Fruit fly (Drosophila melanogaster) whole organism, wandering third instar larva: Measurements from ENCODE around the gene Lectin-galC1.
A peak's percentile ranks its signal among the peaks of the same experiment; 100 is the strongest.

Source experiments
- Abd-B ChIP-seq: fragments of >200 bp; optimal IDR thresholded peaks from 2 replicates; lab custom pipeline; 2017; ENCODE audit warnings: missing biosample characterization, missing genetic modification characterization
- CG32264 ChIP-seq: fragments of 200-800 bp; sonication (Bioruptor generic); optimal IDR thresholded peaks from 2 replicates; lab custom pipeline; 2016; ENCODE audit warnings: missing biosample characterization, missing genetic modification characterization
- CrebA ChIP-seq: fragments of 200-800 bp; sonication (Bioruptor generic); optimal IDR thresholded peaks from 2 replicates; lab custom pipeline; 2016; ENCODE audit warnings: missing biosample characterization, mild to moderate bottlenecking, missing genetic modification characterization, borderline replicate concordance
- Dfd ChIP-seq: fragments of >200 bp; optimal IDR thresholded peaks from 2 replicates; lab custom pipeline; 2017; ENCODE audit warnings: missing biosample characterization, missing genetic modification characterization
- Dif ChIP-seq: fragments of 200-275, 200-300 bp; sonication (Bioruptor generic); optimal IDR thresholded peaks from 2 replicates; lab custom pipeline; 2018; ENCODE audit warnings: missing biosample characterization, missing genetic modification characterization; ENCODE audit not compliant: partially characterized antibody
- HLH106 ChIP-seq: fragments of 200-800 bp; optimal IDR thresholded peaks from 3 replicates; lab custom pipeline; 2019; ENCODE audit warnings: missing biosample characterization, mild to moderate bottlenecking, missing genetic modification characterization, moderate library complexity
- Hnf4 ChIP-seq: fragments of 200-800 bp; sonication (Bioruptor generic); optimal IDR thresholded peaks from 2 replicates; lab custom pipeline; 2016; ENCODE audit warnings: missing biosample characterization, mild to moderate bottlenecking, missing genetic modification characterization
- Hr78 ChIP-seq: fragments of >200 bp; optimal IDR thresholded peaks from 2 replicates; lab custom pipeline; 2017; ENCODE audit warnings: missing biosample characterization, missing genetic modification characterization
- Hr83 ChIP-seq: fragments of 200-300 bp; sonication (Bioruptor generic); optimal IDR thresholded peaks from 2 replicates; lab custom pipeline; 2016; ENCODE audit warnings: missing biosample characterization, mild to moderate bottlenecking, missing genetic modification characterization, moderate library complexity; ENCODE audit not compliant: poor library complexity, severe bottlenecking
- Jra ChIP-seq: sonication (Bioruptor generic); optimal IDR thresholded peaks from 2 replicates; lab custom pipeline; 2016; ENCODE audit warnings: missing biosample characterization, missing genetic modification characterization
- Mio ChIP-seq: sonication (Bioruptor generic); optimal IDR thresholded peaks from 2 replicates; lab custom pipeline; 2016; ENCODE audit warnings: missing biosample characterization, missing genetic modification characterization
- Myc ChIP-seq: fragments of >200 bp; optimal IDR thresholded peaks from 2 replicates; lab custom pipeline; 2017
- N ChIP-seq: fragments of >200 bp; optimal IDR thresholded peaks from 2 replicates; lab custom pipeline; 2018; ENCODE audit warnings: missing biosample characterization, missing external identifiers, missing genetic modification characterization
- OdsH ChIP-seq: fragments of 200-800 bp; sonication (Bioruptor generic); optimal IDR thresholded peaks from 2 replicates; lab custom pipeline; 2016; ENCODE audit warnings: missing biosample characterization, mild to moderate bottlenecking, missing genetic modification characterization
- Rel ChIP-seq, 2 experiments: fragments of 200-800 bp; sonication (Bioruptor generic) in 1 of 2; optimal IDR thresholded peaks; 2 replicates in 1 of 2; 3 replicates in 1 of 2; lab custom pipeline; 2016 to 2019; ENCODE audit warnings: mild to moderate bottlenecking in 2 of 2, missing biosample characterization in 2 of 2, missing genetic modification characterization in 2 of 2, moderate library complexity in 1 of 2
- Sp1 ChIP-seq: fragments of 200-800 bp; sonication (Bioruptor generic); optimal IDR thresholded peaks from 3 replicates; lab custom pipeline; 2019; ENCODE audit warnings: missing biosample characterization, mild to moderate bottlenecking, missing genetic modification characterization, moderate library complexity
- Vsx2 ChIP-seq: fragments of 200-300, 225-300 bp; sonication (Bioruptor generic); optimal IDR thresholded peaks from 2 replicates; lab custom pipeline; 2018; ENCODE audit warnings: missing biosample characterization, missing genetic modification characterization; ENCODE audit not compliant: partially characterized antibody
- br ChIP-seq: fragments of 200-800 bp; sonication (Bioruptor generic); optimal IDR thresholded peaks from 2 replicates; lab custom pipeline; 2016; ENCODE audit warnings: missing biosample characterization, missing genetic modification characterization
- brk ChIP-seq: fragments of 200-800 bp; sonication (Bioruptor generic); optimal IDR thresholded peaks from 2 replicates; lab custom pipeline; 2016; ENCODE audit warnings: missing biosample characterization, mild to moderate bottlenecking, missing genetic modification characterization
- dmrt93B ChIP-seq: fragments of 200-800 bp; sonication (Bioruptor generic); optimal IDR thresholded peaks from 2 replicates; lab custom pipeline; 2018; ENCODE audit warnings: missing biosample characterization, mild to moderate bottlenecking, missing genetic modification characterization
- dsf ChIP-seq: sonication (Bioruptor generic); optimal IDR thresholded peaks from 2 replicates; lab custom pipeline; 2016; ENCODE audit warnings: missing biosample characterization, missing genetic modification characterization, borderline replicate concordance
- ey ChIP-seq: fragments of 200-800 bp; sonication (Bioruptor generic); optimal IDR thresholded peaks from 2 replicates; lab custom pipeline; 2016; ENCODE audit warnings: missing biosample characterization, missing genetic modification characterization
- foxo ChIP-seq, 2 experiments: fragments of 200-800 bp; sonication (Bioruptor generic); optimal IDR thresholded peaks; 2 replicates in 1 of 2; 3 replicates in 1 of 2; lab custom pipeline; 2016 to 2017; ENCODE audit warnings: missing biosample characterization in 2 of 2, missing genetic modification characterization in 2 of 2
- h ChIP-seq: fragments of 200-800 bp; sonication (Bioruptor generic); optimal IDR thresholded peaks from 3 replicates; lab custom pipeline; 2016; ENCODE audit warnings: missing biosample characterization, mild to moderate bottlenecking, missing genetic modification characterization
- jim ChIP-seq: fragments of 175-275, 200-325 bp; sonication (Bioruptor generic); optimal IDR thresholded peaks from 2 replicates; lab custom pipeline; 2016; ENCODE audit warnings: missing biosample characterization, mild to moderate bottlenecking, missing genetic modification characterization
- lola ChIP-seq: fragments of >200 bp; optimal IDR thresholded peaks from 2 replicates; lab custom pipeline; 2017; ENCODE audit warnings: missing biosample characterization, missing genetic modification characterization
- pan ChIP-seq: fragments of >200 bp; optimal IDR thresholded peaks from 2 replicates; lab custom pipeline; 2017
- psq ChIP-seq: fragments of 200-800 bp; sonication (Bioruptor generic); optimal IDR thresholded peaks from 3 replicates; lab custom pipeline; 2017; ENCODE audit warnings: missing biosample characterization, mild to moderate bottlenecking, missing genetic modification characterization, moderate library complexity
- rgr ChIP-seq: fragments of 200-800 bp; sonication (Bioruptor generic); optimal IDR thresholded peaks from 3 replicates; lab custom pipeline; 2016; ENCODE audit warnings: missing biosample characterization, mild to moderate bottlenecking, missing genetic modification characterization
- sage ChIP-seq: fragments of 200-800 bp; sonication (Bioruptor generic); optimal IDR thresholded peaks from 2 replicates; lab custom pipeline; 2016; ENCODE audit warnings: missing biosample characterization, mild to moderate bottlenecking, missing genetic modification characterization
- sv ChIP-seq: fragments of 200-800 bp; sonication (Bioruptor generic); optimal IDR thresholded peaks from 3 replicates; lab custom pipeline; 2016; ENCODE audit warnings: missing biosample characterization, missing genetic modification characterization
- tai ChIP-seq: sonication (Bioruptor generic); optimal IDR thresholded peaks from 2 replicates; lab custom pipeline; 2016; ENCODE audit warnings: missing biosample characterization, missing genetic modification characterization
- usp ChIP-seq: fragments of >200 bp; optimal IDR thresholded peaks from 2 replicates; lab custom pipeline; 2017; ENCODE audit warnings: missing biosample characterization, missing genetic modification characterization
- woc ChIP-seq: sonication (Bioruptor generic); optimal IDR thresholded peaks from 2 replicates; lab custom pipeline; 2016; ENCODE audit warnings: missing biosample characterization, mild to moderate bottlenecking, missing genetic modification characterization

Gene Lectin-galC1

DNA sequence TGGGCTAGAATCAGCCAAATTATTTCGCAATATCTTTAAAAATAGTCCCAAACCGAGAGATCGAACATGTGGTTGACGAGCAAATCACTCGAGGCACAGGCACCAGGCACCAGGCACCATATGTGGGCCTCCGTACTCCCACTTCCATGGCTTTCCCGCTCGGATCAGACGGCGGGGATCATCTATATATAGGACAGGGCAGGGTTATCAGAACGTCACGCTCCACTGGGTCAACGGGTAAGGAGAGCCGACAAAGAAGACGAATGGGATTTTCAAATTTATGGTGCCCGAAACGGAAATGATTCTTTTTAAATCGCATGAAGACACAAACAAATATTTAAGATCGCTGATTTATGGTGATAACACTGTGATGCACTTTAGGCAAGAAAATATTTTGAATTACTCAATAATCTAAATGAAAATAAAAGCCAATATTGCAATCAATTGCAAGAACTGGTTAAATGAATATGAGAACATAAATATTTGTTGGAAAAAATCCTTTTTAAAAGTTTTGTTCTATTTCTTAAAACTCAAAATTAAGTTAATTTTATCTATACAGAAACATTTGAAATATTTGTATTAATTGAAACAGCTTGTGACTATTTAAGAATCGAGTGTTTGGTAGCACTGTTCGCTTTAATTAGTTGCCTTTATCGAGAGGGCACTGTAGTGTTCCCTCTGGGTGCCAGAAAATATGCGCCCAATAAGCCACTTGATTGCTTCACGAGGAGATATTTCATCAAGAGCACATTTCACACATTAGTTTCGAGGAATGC, 3.9 kb upstream of the Lectin-galC1 start:
- TF ChIP-seq CG32264 (no peak), dmrt93B (no peak), psq (GFP tag; lab: Kevin White, UChicago) (no peak), lola (GFP tag; lab: Kevin White, UChicago) (no peak), foxo (GFP tag; optimal IDR thresholded peaks at IDR 0.05; lab: Kevin White, UChicago) (no peak), jim (GFP tag; lab: Kevin White, UChicago) (no peak), N (GFP tag; lab: Kevin White, UChicago) (no peak), Mio (GFP tag; lab: Kevin White, UChicago) (no peak), Jra (GFP tag; lab: Kevin White, UChicago) (no peak), Hr83 (no peak), ey (GFP tag; lab: Kevin White, UChicago) (no peak), usp (GFP tag; lab: Kevin White, UChicago) (no peak), sage (GFP tag; lab: Kevin White, UChicago) (no peak), Dif (GFP tag; lab: Kevin White, UChicago) (no peak), Hnf4 (GFP tag; lab: Kevin White, UChicago) (no peak), sv (GFP tag; lab: Kevin White, UChicago) (no peak), tai (GFP tag; lab: Kevin White, UChicago) (no peak), Rel (GFP tag; optimal IDR thresholded peaks at IDR 0.05; lab: Kevin White, UChicago) (no peak), Rel (tag; optimal IDR thresholded peaks at IDR 0.05; lab: Kevin White, UChicago) (no peak), rgr (GFP tag; lab: Kevin White, UChicago) (no peak)

DNA sequence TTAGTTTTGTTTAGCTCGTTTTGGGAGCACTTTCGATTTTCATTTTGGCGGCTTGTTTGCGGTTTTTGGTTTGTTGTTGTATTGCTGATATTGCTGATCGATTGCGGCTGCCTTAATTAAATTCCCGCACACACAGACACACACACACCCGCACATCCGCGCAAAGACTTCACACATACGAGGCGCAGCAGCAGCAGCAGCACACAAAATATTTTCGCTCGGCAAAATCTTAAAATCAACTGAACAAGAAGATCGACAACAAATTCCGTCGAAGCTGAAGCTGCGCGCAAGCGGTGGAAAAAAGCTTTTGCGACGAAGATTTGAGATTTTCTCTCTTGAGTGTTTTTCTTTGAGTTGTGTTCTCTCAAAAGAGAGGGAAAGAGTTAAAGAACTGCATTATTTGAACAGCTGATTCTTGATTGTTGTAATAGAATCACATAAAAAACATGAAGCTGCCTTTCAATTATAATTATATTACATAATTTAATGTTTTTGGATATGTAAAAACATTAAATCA, 3.0 kb upstream of the Lectin-galC1 start:
- no peak for TF ChIP-seq brk (GFP tag; lab: Kevin White, UChicago)
- TF ChIP-seq usp (GFP tag; lab: Kevin White, UChicago), result no peak
- no peak for TF ChIP-seq CrebA (GFP tag; lab: Kevin White, UChicago)
- TF ChIP-seq Dfd, result peak; percentile 76
- no peak for TF ChIP-seq foxo (GFP tag; optimal IDR thresholded peaks at IDR 0.05; lab: Kevin White, UChicago)

DNA sequence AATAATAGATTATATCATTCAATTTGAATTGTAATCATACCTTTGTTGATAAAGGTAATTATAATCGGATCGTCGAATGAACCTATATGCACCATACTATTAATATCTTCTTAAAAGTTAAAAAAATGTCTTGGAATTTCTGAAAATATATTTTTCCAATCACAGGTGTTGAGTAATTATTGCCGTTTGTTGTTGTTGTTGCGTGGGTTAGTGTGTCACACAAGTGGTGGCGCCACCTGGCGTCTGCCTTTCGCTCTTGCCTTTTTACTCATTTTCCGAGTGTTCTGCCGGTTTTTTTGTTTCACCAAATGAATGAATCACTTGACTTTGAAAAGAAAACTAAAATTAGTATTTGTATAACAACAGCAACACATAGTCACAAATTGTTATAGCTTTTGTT, 2.1 kb upstream of the Lectin-galC1 start:
- TF ChIP-seq foxo (GFP tag; optimal IDR thresholded peaks at IDR 0.05; lab: Kevin White, UChicago) (no peak), jim (GFP tag; lab: Kevin White, UChicago) (no peak), HLH106 (tag; lab: Kevin White, UChicago) (no peak), N (GFP tag; lab: Kevin White, UChicago) (no peak), usp (GFP tag; lab: Kevin White, UChicago) (no peak), Mio (GFP tag; lab: Kevin White, UChicago) (no peak), Hr78 (GFP tag; lab: Kevin White, UChicago) (no peak), Abd-B (GFP tag; lab: Kevin White, UChicago) (no peak), dmrt93B (no peak), Sp1 (no peak), h (GFP tag; lab: Kevin White, UChicago) (no peak), woc (GFP tag; lab: Kevin White, UChicago) (no peak), brk (GFP tag; lab: Kevin White, UChicago) (no peak)
- TF ChIP-seq, all 38 proteins: peak for 0

DNA sequence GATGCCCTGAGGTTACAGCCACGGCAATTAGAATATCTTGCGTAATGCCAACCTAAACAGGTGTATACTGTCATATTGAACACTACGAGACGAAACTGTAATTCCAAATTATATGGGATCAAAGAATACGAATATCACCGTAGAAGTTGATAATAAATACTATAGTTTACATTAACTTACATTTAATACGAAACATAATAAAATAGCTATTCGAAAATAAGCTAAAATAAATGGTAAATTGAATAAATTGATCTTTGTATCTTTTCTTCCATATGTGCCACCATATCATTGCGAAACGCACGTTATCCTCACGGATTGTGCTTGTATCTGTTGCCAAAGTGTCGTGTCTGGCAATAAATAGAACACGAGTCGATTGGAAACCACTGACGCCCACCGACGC, 1.4 kb upstream of the Lectin-galC1 start:
- TF ChIP-seq br (no peak), Dfd (no peak), Myc (lab: Kevin White, UChicago) (no peak), Mio (GFP tag; lab: Kevin White, UChicago) (no peak), tai (GFP tag; lab: Kevin White, UChicago) (no peak), lola (GFP tag; lab: Kevin White, UChicago) (no peak), OdsH (GFP tag; lab: Kevin White, UChicago) (no peak), Sp1 (no peak), pan (lab: Kevin White, UChicago) (no peak), dsf (GFP tag; lab: Kevin White, UChicago) (no peak), Abd-B (GFP tag; lab: Kevin White, UChicago) (no peak), Vsx2 (no peak), rgr (GFP tag; lab: Kevin White, UChicago) (no peak), usp (GFP tag; lab: Kevin White, UChicago) (no peak), Jra (GFP tag; lab: Kevin White, UChicago) (no peak), sage (GFP tag; lab: Kevin White, UChicago) (no peak), ey (GFP tag; lab: Kevin White, UChicago) (no peak)
